Fruit fly (Drosophila melanogaster) Kc167 (cell line): Measurements from ENCODE around the gene CG32814.

Experiments used
- Myc ChIP-seq: fragments of >200 bp; optimal IDR thresholded peaks from 2 replicates; lab custom pipeline; 2017; ENCODE audit warnings: missing external identifiers
- Sin3A ChIP-seq: fragments of >200 bp; optimal IDR thresholded peaks from 2 replicates; lab custom pipeline; 2018; ENCODE audit warnings: missing external identifiers
- h ChIP-seq: fragments of >200 bp; optimal IDR thresholded peaks from 3 replicates; lab custom pipeline; 2018; ENCODE audit warnings: missing external identifiers
- ttk ChIP-seq: sonication (Bioruptor generic); optimal IDR thresholded peaks from 2 replicates; lab custom pipeline; 2017; ENCODE audit warnings: missing external identifiers

dm6 chrX:1033066-1033465, 6.6 kb upstream of the CG32814 start:
- TF ChIP-seq Myc (lab: Kevin White, UChicago) (no peak), Sin3A (lab: Kevin White, UChicago) (no peak), ttk (lab: Kevin White, UChicago) (no peak), h (lab: Kevin White, UChicago) (no peak)
